Fruit fly (Drosophila melanogaster): ENCODE data around the gene CG32573.

The CG32573 gene

dm6 chrX:16655724-16656235 is 4.6 kb downstream of the CG32573 start:
- TF ChIP-seq CG15336 (GFP tag; IDR thresholded peaks at IDR 0.05) (peak; percentile 28; the same call in 1 of the 2 replicates), CG16779 (tag; optimal IDR thresholded peaks at IDR 0.05) (peak; percentile 47), CG6854 (GFP tag; optimal IDR thresholded peaks at IDR 0.05) (peak; percentile 6), fkh (GFP tag; optimal IDR thresholded peaks at IDR 0.05) (peak; percentile 96), dsx (GFP tag; optimal IDR thresholded peaks at IDR 0.05; ENCODE audit: poor library complexity, severe bottlenecking) (peak; percentile 20), Smox (GFP tag; optimal IDR thresholded peaks at IDR 0.05) (no peak), lz (GFP tag; optimal IDR thresholded peaks at IDR 0.05) (no peak), topi (GFP tag; optimal IDR thresholded peaks at IDR 0.05) (no peak), svp (GFP tag) (peak; percentile 76), Eip78C (GFP tag) (peak; percentile 62), acj6 (GFP tag; optimal IDR thresholded peaks at IDR 0.05) (no peak)

- TF ChIP-seq lz (GFP tag; optimal IDR thresholded peaks at IDR 0.05) (no peak), CG10631 (GFP tag; optimal IDR thresholded peaks at IDR 0.05) (no peak), CG15336 (GFP tag; IDR thresholded peaks at IDR 0.05) (no peak), Eip78C (GFP tag) (peak; percentile 13), fkh (GFP tag; optimal IDR thresholded peaks at IDR 0.05) (peak; percentile 17)
These were observed 9.5 kb downstream of the CG32573 start for dm6 chrX:16660632-16661031.

dm6 chrX:16664405-16665064 is 13.4 kb downstream of the CG32573 start, which contains the start of gene CG15865:
TSS of gene CG15865 (minus strand) at chrX:16664455.
- TF ChIP-seq Sox102F (GFP tag; optimal IDR thresholded peaks at IDR 0.05) (no peak), Met (GFP tag; optimal IDR thresholded peaks at IDR 0.05) (no peak), CG6163 (GFP tag; IDR thresholded peaks at IDR 0.05) (no peak), salr (GFP tag; optimal IDR thresholded peaks at IDR 0.05) (no peak), CG8632 (GFP tag; optimal IDR thresholded peaks at IDR 0.05) (no peak), CG4318 (GFP tag; optimal IDR thresholded peaks at IDR 0.05) (no peak), OdsH (GFP tag; optimal IDR thresholded peaks at IDR 0.05) (no peak), CG8319 (GFP tag; optimal IDR thresholded peaks at IDR 0.05) (no peak), CG6792 (GFP tag; optimal IDR thresholded peaks at IDR 0.05) (no peak), CG6854 (GFP tag; optimal IDR thresholded peaks at IDR 0.05) (no peak), Blimp-1 (GFP tag; optimal IDR thresholded peaks at IDR 0.05) (no peak), Sox14 (GFP tag; optimal IDR thresholded peaks at IDR 0.05) (no peak), Eip75B (GFP tag; optimal IDR thresholded peaks at IDR 0.05) (no peak), CG31627 (GFP tag; optimal IDR thresholded peaks at IDR 0.05) (no peak), Ets96B (tag; optimal IDR thresholded peaks at IDR 0.05) (peak; percentile 5), Eip78C (GFP tag) (peak; percentile 72), net (GFP tag; optimal IDR thresholded peaks at IDR 0.05) (no peak), ss (GFP tag; optimal IDR thresholded peaks at IDR 0.05) (peak in 1 of 2 experiments; percentile 11), CG9139 (GFP tag; optimal IDR thresholded peaks at IDR 0.05) (no peak), Hr4 (GFP tag; optimal IDR thresholded peaks at IDR 0.05) (no peak), CG10631 (GFP tag; optimal IDR thresholded peaks at IDR 0.05) (no peak), CG1621 (tag; optimal IDR thresholded peaks at IDR 0.05) (no peak), Eip93F (GFP tag; optimal IDR thresholded peaks at IDR 0.05) (no peak), Gug (GFP tag; IDR thresholded peaks at IDR 0.05) (no peak), Lpt (GFP tag; optimal IDR thresholded peaks at IDR 0.05) (no peak), Ets21C (GFP tag; optimal IDR thresholded peaks at IDR 0.05) (no peak), svp (GFP tag) (peak; percentile 70), CG7368 (GFP tag; optimal IDR thresholded peaks at IDR 0.05) (no peak), CG6808 (GFP tag; optimal IDR thresholded peaks at IDR 0.05) (peak; percentile 16), eg (GFP tag; IDR thresholded peaks at IDR 0.05) (no peak), CG15336 (GFP tag; IDR thresholded peaks at IDR 0.05) (no peak), fkh (GFP tag; optimal IDR thresholded peaks at IDR 0.05) (peak; percentile 7), fd59A (GFP tag; optimal IDR thresholded peaks at IDR 0.05) (no peak), dsx (GFP tag; optimal IDR thresholded peaks at IDR 0.05; ENCODE audit: poor library complexity, severe bottlenecking) (no peak), Smox (GFP tag; optimal IDR thresholded peaks at IDR 0.05) (peak; percentile 16), topi (GFP tag; optimal IDR thresholded peaks at IDR 0.05) (no peak), spab (GFP tag; optimal IDR thresholded peaks at IDR 0.05) (no peak)

Measured in whole organism, prepupa.